Fruit fly (Drosophila melanogaster): ENCODE data around the gene CG14369.

DNA sequence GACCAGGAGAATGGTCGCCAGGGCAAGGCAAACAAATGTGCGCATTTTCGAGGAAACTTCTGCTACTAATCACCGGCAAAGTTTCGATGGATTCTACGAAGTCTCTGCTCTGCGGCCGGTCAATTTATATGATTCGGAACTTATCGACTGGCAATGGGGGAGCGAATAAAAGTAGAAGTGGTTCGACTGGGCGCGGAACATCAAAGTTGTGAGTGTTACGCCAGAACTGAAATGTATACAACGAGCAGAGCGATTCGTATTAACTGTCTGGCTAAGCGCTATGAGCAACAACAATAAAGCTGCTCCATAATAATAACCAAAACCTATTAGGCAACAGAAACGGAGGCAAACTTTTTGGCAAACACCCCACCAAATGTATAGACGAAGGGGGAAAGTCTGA, 19.9 kb upstream of the CG14369 start, which contains the start of gene CG9757:
- TF ChIP-seq Sox15 (GFP tag; optimal IDR thresholded peaks at IDR 0.05) (no peak), lz (GFP tag; optimal IDR thresholded peaks at IDR 0.05) (no peak), Hr38 (GFP tag; optimal IDR thresholded peaks at IDR 0.05) (no peak), Sox102F (GFP tag; optimal IDR thresholded peaks at IDR 0.05) (no peak), salr (GFP tag; optimal IDR thresholded peaks at IDR 0.05) (no peak), CG16779 (tag; optimal IDR thresholded peaks at IDR 0.05) (no peak)
